Fruit fly (Drosophila melanogaster) whole organism, embryonic: ENCODE results near the gene ftz-f1.
A peak's percentile ranks its signal among the peaks of the same experiment; 100 is the strongest.

Experiments
- Bgb ChIP-seq: fragments of 200-800 bp; sonication (Bioruptor generic); IDR thresholded peaks from 2 replicates; pipeline ENCODE4 v1.3.6; 2022; ENCODE audit warnings: missing biosample characterization, missing genetic modification characterization; ENCODE audit not compliant: partially characterized antibody
- Blimp-1 ChIP-seq: fragments of 200-800 bp; sonication (Bioruptor generic); optimal IDR thresholded peaks from 3 replicates; lab custom pipeline; 2018; ENCODE audit warnings: missing biosample characterization, missing genetic modification characterization, mild to moderate bottlenecking, moderate library complexity, missing genetic modification reagents
- C15 ChIP-seq: fragments of 200-800 bp; sonication (Bioruptor generic); IDR thresholded peaks from 3 replicates; pipeline ENCODE4 v1.3.6; 2022; ENCODE audit warnings: missing biosample characterization, missing genetic modification characterization
- CG1024 ChIP-seq: fragments of 200-800 bp; sonication (Bioruptor generic); IDR thresholded peaks from 2 replicates; pipeline ENCODE4 v1.3.6; 2022; ENCODE audit warnings: missing biosample characterization, missing genetic modification characterization
- CG12219 ChIP-seq: fragments of 200-800 bp; sonication (Bioruptor generic); optimal IDR thresholded peaks from 3 replicates; lab custom pipeline; 2018; ENCODE audit warnings: missing biosample characterization, mild to moderate bottlenecking, missing genetic modification characterization
- CG14710 ChIP-seq: fragments of 200-800 bp; sonication (Bioruptor generic); optimal IDR thresholded peaks from 3 replicates; lab custom pipeline; 2019; ENCODE audit warnings: missing biosample characterization, mild to moderate bottlenecking, missing genetic modification characterization, moderate library complexity
- CG16779 ChIP-seq: fragments of 200-800 bp; sonication (Bioruptor generic); IDR thresholded peaks from 2 replicates; pipeline ENCODE4 v1.3.6; 2022; ENCODE audit warnings: missing biosample characterization, missing genetic modification characterization
- CG17912 ChIP-seq: fragments of 200-800 bp; sonication (Bioruptor generic); optimal IDR thresholded peaks from 2 replicates; lab custom pipeline; 2018; ENCODE audit warnings: missing biosample characterization, mild to moderate bottlenecking, missing genetic modification characterization
- CG2202 ChIP-seq: fragments of 200-800 bp; sonication (Bioruptor generic); optimal IDR thresholded peaks from 2 replicates; lab custom pipeline; 2018; ENCODE audit warnings: missing biosample characterization, mild to moderate bottlenecking, missing genetic modification characterization
- CG33557 ChIP-seq: fragments of 200-800 bp; sonication (Bioruptor generic); optimal IDR thresholded peaks from 2 replicates; lab custom pipeline; 2019; ENCODE audit warnings: missing biosample characterization, mild to moderate bottlenecking, missing genetic modification characterization, moderate library complexity
- CG34422 ChIP-seq: fragments of 200-800 bp; sonication (Bioruptor generic); IDR thresholded peaks from 3 replicates; pipeline ENCODE4 v1.3.6; 2022; ENCODE audit warnings: missing biosample characterization, missing genetic modification characterization
- CG7839 ChIP-seq: fragments of 200-800 bp; sonication (Bioruptor generic); optimal IDR thresholded peaks from 3 replicates; lab custom pipeline; 2018; ENCODE audit warnings: missing biosample characterization, mild to moderate bottlenecking, missing genetic modification characterization, moderate library complexity
- CG8290 ChIP-seq, 3 experiments: fragments of 200-800 bp; sonication (Bioruptor generic); optimal IDR thresholded peaks; 2 replicates each; lab custom pipeline; 2016 to 2019; ENCODE audit warnings: missing biosample characterization in 3 of 3, missing genetic modification characterization in 3 of 3, mild to moderate bottlenecking in 2 of 3, moderate library complexity in 1 of 3
- D19B ChIP-seq: fragments of 200-800 bp; sonication (Bioruptor generic); optimal IDR thresholded peaks from 2 replicates; lab custom pipeline; 2017; ENCODE audit warnings: missing biosample characterization, mild to moderate bottlenecking, missing genetic modification characterization
- Deaf1 ChIP-seq: fragments of 200-800 bp; optimal IDR thresholded peaks from 3 replicates; lab custom pipeline; 2019; ENCODE audit warnings: missing biosample characterization, mild to moderate bottlenecking, missing genetic modification characterization, moderate library complexity
- Drgx ChIP-seq: fragments of 200-800 bp; sonication (Bioruptor generic); IDR thresholded peaks from 2 replicates; pipeline ENCODE4 v1.3.6; 2022; ENCODE audit warnings: missing biosample characterization, missing genetic modification characterization
- Eip74EF ChIP-seq, 2 experiments: fragments of 200-800 bp in 1 of 2; fragments of >200 bp in 1 of 2; sonication (Bioruptor generic) in 1 of 2; optimal IDR thresholded peaks; 2 replicates each; lab custom pipeline; 2017 to 2019; ENCODE audit warnings: missing biosample characterization in 2 of 2, missing genetic modification characterization in 2 of 2, mild to moderate bottlenecking in 1 of 2, moderate library complexity in 1 of 2
- Med ChIP-seq: fragments of 200-800 bp; sonication (Bioruptor generic); peaks from one replicate; lab custom pipeline; 2016; ENCODE audit warnings: missing biosample characterization, missing genetic modification characterization, mild to moderate bottlenecking, inconsistent platforms, moderate library complexity
- Neu2 ChIP-seq: fragments of 200-800 bp; sonication (Bioruptor generic); optimal IDR thresholded peaks from 3 replicates; lab custom pipeline; 2016; ENCODE audit warnings: missing biosample characterization, missing genetic modification characterization, borderline replicate concordance
- Pdp1 ChIP-seq, 2 experiments: fragments of 200-800 bp; sonication (Bioruptor generic); optimal IDR thresholded peaks; 3 replicates each; lab custom pipeline; 2016; ENCODE audit warnings: missing biosample characterization in 2 of 2, missing genetic modification characterization in 2 of 2, mild to moderate bottlenecking in 1 of 2, moderate library complexity in 1 of 2
- Ravus ChIP-seq: fragments of 200-800 bp; sonication (Bioruptor generic); IDR thresholded peaks from 2 replicates; pipeline ENCODE4 v1.3.6; 2022; ENCODE audit warnings: missing biosample characterization, missing genetic modification characterization
- Side ChIP-seq: fragments of 200-800 bp; sonication (Bioruptor generic); optimal IDR thresholded peaks from 2 replicates; lab custom pipeline; 2016; ENCODE audit warnings: missing biosample characterization, missing genetic modification characterization
- Trl ChIP-seq, 3 experiments: fragments of >200 bp in 2 of 3; fragments of 200-800 bp in 1 of 3; sonication (Bioruptor generic) in 1 of 3; optimal IDR thresholded peaks; 2 replicates in 1 of 3; 3 replicates in 2 of 3; lab custom pipeline; 2016 to 2017; ENCODE audit warnings: missing biosample characterization in 1 of 3, missing genetic modification characterization in 1 of 3
- bbx ChIP-seq: fragments of 200-800 bp; sonication (Bioruptor generic); IDR thresholded peaks from 2 replicates; pipeline ENCODE4 v1.3.6; 2022; ENCODE audit warnings: missing biosample characterization, missing genetic modification characterization; ENCODE audit not compliant: partially characterized antibody
- bsh ChIP-seq, 2 experiments: fragments of 200-800 bp; sonication (Bioruptor generic); optimal IDR thresholded peaks; 2 replicates each; lab custom pipeline; 2017 to 2018; ENCODE audit warnings: mild to moderate bottlenecking in 2 of 2, missing biosample characterization in 2 of 2, missing genetic modification characterization in 2 of 2, moderate library complexity in 1 of 2
- chinmo ChIP-seq: fragments of 200-800 bp; sonication (Bioruptor generic); IDR thresholded peaks from 4 replicates; pipeline ENCODE4 v1.3.6; 2022; ENCODE audit warnings: missing biosample characterization, missing genetic modification characterization; ENCODE audit not compliant: partially characterized antibody
- chm ChIP-seq: fragments of 200-800 bp; sonication (Bioruptor generic); IDR thresholded peaks from 2 replicates; pipeline ENCODE4 v1.3.6; 2022; ENCODE audit warnings: missing biosample characterization, missing genetic modification characterization
- cwo ChIP-seq: fragments of 200-800 bp; sonication (Bioruptor generic); optimal IDR thresholded peaks from 3 replicates; lab custom pipeline; 2017; ENCODE audit warnings: missing biosample characterization, missing genetic modification characterization, mild to moderate bottlenecking, moderate library complexity, missing genetic modification reagents
- dmrt99B ChIP-seq: fragments of 200-800 bp; sonication (Bioruptor generic); optimal IDR thresholded peaks from 2 replicates; lab custom pipeline; 2018; ENCODE audit warnings: missing biosample characterization, mild to moderate bottlenecking, missing genetic modification characterization, moderate library complexity
- ftz-f1 ChIP-seq: fragments of 200-800 bp; sonication (Bioruptor generic); optimal IDR thresholded peaks from 2 replicates; lab custom pipeline; 2016; ENCODE audit warnings: missing biosample characterization, missing genetic modification characterization
- gcm2 ChIP-seq: fragments of 200-800 bp; sonication (Bioruptor generic); optimal IDR thresholded peaks from 2 replicates; lab custom pipeline; 2016; ENCODE audit warnings: missing biosample characterization, missing genetic modification characterization
- hkb ChIP-seq, 2 experiments: fragments of 200-800 bp in 1 of 2; fragments of >200 bp in 1 of 2; sonication (Bioruptor generic) in 1 of 2; IDR thresholded peaks in 1 of 2; optimal IDR thresholded peaks in 1 of 2; 2 replicates each; pipeline versions ENCODE4 v1.3.6 to Lab custom; 2017 to 2022; ENCODE audit warnings: missing biosample characterization in 1 of 2, missing genetic modification characterization in 1 of 2
- inv ChIP-seq: fragments of 200-800 bp; sonication (Bioruptor generic); IDR thresholded peaks from 2 replicates; pipeline ENCODE4 v1.3.6; 2022; ENCODE audit warnings: missing biosample characterization, missing genetic modification characterization; ENCODE audit not compliant: partially characterized antibody
- kah ChIP-seq: fragments of 200-800 bp; sonication (Bioruptor generic); optimal IDR thresholded peaks from 2 replicates; lab custom pipeline; 2018; ENCODE audit warnings: missing biosample characterization, mild to moderate bottlenecking, missing genetic modification characterization
- klu ChIP-seq: fragments of 200-800 bp; sonication (Bioruptor generic); IDR thresholded peaks from 2 replicates; pipeline ENCODE4 v1.3.6; 2022; ENCODE audit warnings: missing biosample characterization, missing genetic modification characterization
- pros ChIP-seq: fragments of 200-800 bp; sonication (Bioruptor generic); optimal IDR thresholded peaks from 3 replicates; lab custom pipeline; 2019; ENCODE audit warnings: missing biosample characterization, mild to moderate bottlenecking, missing genetic modification characterization, moderate library complexity
- sd ChIP-seq: fragments of 200-800 bp; sonication (Bioruptor generic); optimal IDR thresholded peaks from 3 replicates; lab custom pipeline; 2018; ENCODE audit warnings: missing biosample characterization, mild to moderate bottlenecking, missing genetic modification characterization, moderate library complexity
- sob ChIP-seq: fragments of 200-800 bp; sonication (Bioruptor generic); IDR thresholded peaks from 2 replicates; pipeline ENCODE4 v1.3.6; 2022; ENCODE audit warnings: missing biosample characterization, missing genetic modification characterization
- tap ChIP-seq: fragments of 200-800 bp; optimal IDR thresholded peaks from 3 replicates; lab custom pipeline; 2019; ENCODE audit warnings: missing biosample characterization, mild to moderate bottlenecking, missing genetic modification characterization, moderate library complexity
- tll ChIP-seq, 2 experiments: fragments of 200-800 bp in 1 of 2; fragments of >200 bp in 1 of 2; sonication (Bioruptor generic) in 1 of 2; optimal IDR thresholded peaks; 2 replicates each; lab custom pipeline; 2017 to 2019; ENCODE audit warnings: missing biosample characterization in 2 of 2, missing genetic modification characterization in 2 of 2, mild to moderate bottlenecking in 1 of 2, moderate library complexity in 1 of 2
- ttk ChIP-seq: fragments of 200-800 bp; sonication (Bioruptor generic); IDR thresholded peaks from 2 replicates; pipeline ENCODE4 v2.1.2; 2022; ENCODE audit warnings: missing biosample characterization, missing genetic modification characterization
- vfl ChIP-seq: fragments of 200-800 bp; sonication (Bioruptor generic); optimal IDR thresholded peaks from 2 replicates; lab custom pipeline; 2016; ENCODE audit warnings: missing biosample characterization, missing genetic modification characterization
- vvl ChIP-seq: fragments of 200-800 bp; sonication (Bioruptor generic); IDR thresholded peaks from 2 replicates; pipeline ENCODE4 v1.3.6; 2022; ENCODE audit warnings: missing biosample characterization, missing genetic modification characterization
- wdn ChIP-seq: fragments of 200-800 bp; sonication (Bioruptor generic); IDR thresholded peaks from 2 replicates; pipeline ENCODE4 v1.3.6; 2022; ENCODE audit warnings: missing biosample characterization, missing genetic modification characterization
- yki ChIP-seq: fragments of >200 bp; optimal IDR thresholded peaks from 3 replicates; lab custom pipeline; 2018
- z ChIP-seq: fragments of 200-800 bp; sonication (Bioruptor generic); IDR thresholded peaks from 3 replicates; pipeline ENCODE4 v1.3.6; 2022; ENCODE audit warnings: missing biosample characterization, missing genetic modification characterization

The ftz-f1 gene

dm6 chr3L:18756293-18756887 lies 44.7 kb downstream of the ftz-f1 start (continued):
- TF ChIP-seq cwo: peak; percentile 25
- TF ChIP-seq CG16779 (GFP tag; lab: Robert Waterston, UW): no peak
- TF ChIP-seq gcm2 (GFP tag; lab: Kevin White, UChicago): no peak
- no peak for TF ChIP-seq Bgb (GFP tag; lab: Robert Waterston, UW)
- no peak for TF ChIP-seq tll (GFP tag; optimal IDR thresholded peaks at IDR 0.05; lab: Kevin White, UChicago)
- TF ChIP-seq Side (GFP tag; lab: Kevin White, UChicago): no peak
- no peak for TF ChIP-seq vfl (GFP tag; lab: Kevin White, UChicago)
- no peak for TF ChIP-seq klu
- TF ChIP-seq Neu2 (GFP tag; lab: Kevin White, UChicago): no peak
- TF ChIP-seq CG2202 (tag; lab: Kevin White, UChicago): no peak
- no peak for TF ChIP-seq inv (GFP tag; lab: Robert Waterston, UW)
- no peak for TF ChIP-seq CG1024 (GFP tag; lab: Robert Waterston, UW)
- no peak for TF ChIP-seq kah (GFP tag; lab: Kevin White, UChicago)
- TF ChIP-seq C15: no peak
- TF ChIP-seq dmrt99B (tag; lab: Kevin White, UChicago): peak; percentile 75
- TF ChIP-seq, all 482 proteins: peak for 157

- TF ChIP-seq bbx (GFP tag; lab: Robert Waterston, UW): peak; percentile 41; the same call in 1 of the 2 replicates
- 0 out of 3 replicates have a peak, but pooled peaks have one; percentile 63 for TF ChIP-seq z (GFP tag; lab: Robert Waterston, UW)
- TF ChIP-seq wdn (GFP tag; lab: Robert Waterston, UW): no peak
- peak in 1 of 2 experiments; percentile 0 for TF ChIP-seq bsh (GFP tag; optimal IDR thresholded peaks at IDR 0.05; lab: Kevin White, UChicago)
- TF ChIP-seq CG7839 (tag; lab: Kevin White, UChicago): no peak
- peak; percentile 18 for TF ChIP-seq CG17912 (GFP tag; lab: Kevin White, UChicago)
- TF ChIP-seq Pdp1 (GFP tag; optimal IDR thresholded peaks at IDR 0.05; lab: Kevin White, UChicago): peak in 1 of 2 experiments; percentile 97
- peak; percentile 99 for TF ChIP-seq chinmo (GFP tag; lab: Robert Waterston, UW)
- peak; percentile 41 for TF ChIP-seq CG33557 (GFP tag; lab: Kevin White, UChicago)
- TF ChIP-seq D19B (GFP tag; lab: Kevin White, UChicago): no peak
- peak; percentile 53 for TF ChIP-seq sd
- peak; percentile 15 for TF ChIP-seq ftz-f1 (GFP tag; lab: Kevin White, UChicago)
- TF ChIP-seq Trl (optimal IDR thresholded peaks at IDR 0.05; lab: Kevin White, UChicago): peak; percentile 71 to 80
- TF ChIP-seq Trl (GFP tag; optimal IDR thresholded peaks at IDR 0.05; lab: Kevin White, UChicago): no peak
- TF ChIP-seq pros (GFP tag; lab: Kevin White, UChicago): peak; percentile 63
- peak; percentile 40 for TF ChIP-seq Deaf1 (tag; lab: Kevin White, UChicago)
- TF ChIP-seq CG34422 (GFP tag; lab: Robert Waterston, UW): no peak
- peak; percentile 63 for TF ChIP-seq Med
- peak; percentile 19 for TF ChIP-seq yki (lab: Kevin White, UChicago)
- TF ChIP-seq CG14710: no peak
- peak in 1 of 2 experiments; percentile 38 for TF ChIP-seq Eip74EF (GFP tag; optimal IDR thresholded peaks at IDR 0.05; lab: Kevin White, UChicago)
- TF ChIP-seq CG8290 (GFP tag; optimal IDR thresholded peaks at IDR 0.05; lab: Kevin White, UChicago): peak; percentile 73
- TF ChIP-seq CG8290 (tag; optimal IDR thresholded peaks at IDR 0.05; lab: Kevin White, UChicago): no peak
- TF ChIP-seq sob: peak; percentile 33; the same call in 1 of the 2 replicates
- TF ChIP-seq tap (tag; lab: Kevin White, UChicago): no peak
- no peak for TF ChIP-seq ttk (GFP tag; lab: Robert Waterston, UW)
- TF ChIP-seq hkb (optimal IDR thresholded peaks at IDR 0.05; lab: Kevin White, UChicago): no peak
- TF ChIP-seq hkb (GFP tag; IDR thresholded peaks at IDR 0.05; lab: Robert Waterston, UW): peak; percentile 28; the same call in 1 of the 2 replicates
- TF ChIP-seq chm: peak; percentile 52; the same call in 1 of the 2 replicates
- TF ChIP-seq Ravus: 0 out of 2 replicates have a peak, but pooled peaks have one; percentile 3
- peak; percentile 22 for TF ChIP-seq CG12219
- peak; percentile 32; the same call in 1 of the 2 replicates for TF ChIP-seq vvl (GFP tag; lab: Robert Waterston, UW)
- TF ChIP-seq Blimp-1 (GFP tag; lab: Kevin White, UChicago): peak; percentile 99
- TF ChIP-seq Drgx (GFP tag; lab: Robert Waterston, UW): peak; percentile 33; the same call in 1 of the 2 replicates
These were observed 47.3 kb downstream of the ftz-f1 start for dm6 chr3L:18753827-18754226.
